Fruit fly (Drosophila melanogaster) whole organism, embryonic: ENCODE data around the gene CG5892.

ENCODE experiments used
- Adf1 ChIP-seq: fragments of 200-800 bp; sonication (Bioruptor generic); IDR thresholded peaks from 2 replicates; pipeline ENCODE4 v1.3.6; 2022; ENCODE audit warnings: missing biosample characterization, missing genetic modification characterization
- Atf-2 ChIP-seq: fragments of 200-800 bp; sonication (Bioruptor generic); optimal IDR thresholded peaks from 2 replicates; lab custom pipeline; 2016; ENCODE audit warnings: missing biosample characterization, missing genetic modification characterization
- Bdp1 ChIP-seq: fragments of 200-800 bp; sonication (Bioruptor generic); optimal IDR thresholded peaks from 3 replicates; lab custom pipeline; 2016; ENCODE audit warnings: missing biosample characterization, missing genetic modification characterization
- CG1024 ChIP-seq: fragments of 200-800 bp; sonication (Bioruptor generic); IDR thresholded peaks from 2 replicates; pipeline ENCODE4 v1.3.6; 2022; ENCODE audit warnings: missing biosample characterization, missing genetic modification characterization
- CG10267 ChIP-seq: fragments of 200-800 bp; sonication (Bioruptor generic); optimal IDR thresholded peaks from 2 replicates; lab custom pipeline; 2018; ENCODE audit warnings: missing biosample characterization, mild to moderate bottlenecking, missing genetic modification characterization, moderate library complexity
- CG10321 ChIP-seq: fragments of 200-800 bp; sonication (Bioruptor generic); IDR thresholded peaks from 2 replicates; pipeline ENCODE4 v1.3.6; 2022; ENCODE audit warnings: missing biosample characterization, missing genetic modification characterization
- CG12391 ChIP-seq: fragments of 200-800 bp; sonication (Bioruptor generic); optimal IDR thresholded peaks from 3 replicates; lab custom pipeline; 2018; ENCODE audit warnings: missing biosample characterization, mild to moderate bottlenecking, missing genetic modification characterization, moderate library complexity
- CG12942 ChIP-seq: fragments of 200-800 bp; sonication (Bioruptor generic); optimal IDR thresholded peaks from 3 replicates; lab custom pipeline; 2016; ENCODE audit warnings: missing biosample characterization, missing genetic modification characterization
- CG14667 ChIP-seq: fragments of 200-800 bp; sonication (Bioruptor generic); IDR thresholded peaks from 2 replicates; pipeline ENCODE4 v1.3.6; 2022; ENCODE audit warnings: missing biosample characterization, missing genetic modification characterization
- CG17328 ChIP-seq: fragments of 200-800 bp; sonication (Bioruptor generic); IDR thresholded peaks from 2 replicates; pipeline ENCODE4 v1.3.6; 2022; ENCODE audit warnings: missing biosample characterization, missing genetic modification characterization
- CG2120 ChIP-seq: fragments of 200-800 bp; sonication (Bioruptor generic); optimal IDR thresholded peaks from 3 replicates; lab custom pipeline; 2016; ENCODE audit warnings: missing biosample characterization, missing genetic modification characterization
- CG2678 ChIP-seq: fragments of 200-800 bp; sonication (Bioruptor generic); optimal IDR thresholded peaks from 3 replicates; lab custom pipeline; 2019; ENCODE audit warnings: missing biosample characterization, mild to moderate bottlenecking, missing genetic modification characterization, moderate library complexity
- CG31365 ChIP-seq: fragments of 200-800 bp; sonication (Bioruptor generic); optimal IDR thresholded peaks from 2 replicates; lab custom pipeline; 2018; ENCODE audit warnings: missing biosample characterization, mild to moderate bottlenecking, missing genetic modification characterization
- CG3163 ChIP-seq: fragments of 200-800 bp; sonication (Bioruptor generic); optimal IDR thresholded peaks from 3 replicates; lab custom pipeline; 2016; ENCODE audit warnings: missing biosample characterization, missing genetic modification characterization
- CG34224 ChIP-seq: fragments of 200-800 bp; sonication (Bioruptor generic); IDR thresholded peaks from 3 replicates; pipeline ENCODE4 v1.3.6; 2022; ENCODE audit warnings: missing biosample characterization, missing genetic modification characterization; ENCODE audit not compliant: partially characterized antibody
- CG4424 ChIP-seq: fragments of 200-800 bp; sonication (Bioruptor generic); optimal IDR thresholded peaks from 3 replicates; lab custom pipeline; 2016; ENCODE audit warnings: missing biosample characterization, missing genetic modification characterization
- CG4730 ChIP-seq: fragments of 200-800 bp; sonication (Bioruptor generic); IDR thresholded peaks from 2 replicates; pipeline ENCODE4 v1.3.6; 2022; ENCODE audit warnings: missing biosample characterization, missing genetic modification characterization
- CG8765 ChIP-seq: fragments of 200-800 bp; sonication (Bioruptor generic); IDR thresholded peaks from 2 replicates; pipeline ENCODE4 v1.3.6; 2022; ENCODE audit warnings: missing biosample characterization, missing genetic modification characterization
- CG8924 ChIP-seq: fragments of 200-800 bp; optimal IDR thresholded peaks from 3 replicates; lab custom pipeline; 2019; ENCODE audit warnings: missing biosample characterization, mild to moderate bottlenecking, missing genetic modification characterization, moderate library complexity
- CrebB ChIP-seq: fragments of 200-800 bp; sonication (Bioruptor generic); optimal IDR thresholded peaks from 3 replicates; lab custom pipeline; 2018; ENCODE audit warnings: missing biosample characterization, mild to moderate bottlenecking, missing genetic modification characterization
- Dip2 ChIP-seq: fragments of 200-800 bp; sonication (Bioruptor generic); IDR thresholded peaks from 2 replicates; pipeline ENCODE4 v1.3.6; 2022; ENCODE audit warnings: missing biosample characterization, missing genetic modification characterization
- Fer1 ChIP-seq: fragments of 200-800 bp; sonication (Bioruptor generic); optimal IDR thresholded peaks from 2 replicates; lab custom pipeline; 2017; ENCODE audit warnings: missing biosample characterization, mild to moderate bottlenecking, missing genetic modification characterization
- Fer2 ChIP-seq: fragments of 200-800 bp; sonication (Bioruptor generic); optimal IDR thresholded peaks from 2 replicates; lab custom pipeline; 2018; ENCODE audit warnings: missing biosample characterization, mild to moderate bottlenecking, missing genetic modification characterization, moderate library complexity
- HLHmδ ChIP-seq: fragments of 200-800 bp; sonication (Bioruptor generic); optimal IDR thresholded peaks from 2 replicates; lab custom pipeline; 2018; ENCODE audit warnings: missing biosample characterization, mild to moderate bottlenecking, missing genetic modification characterization, moderate library complexity
- Hmx ChIP-seq: fragments of 200-800 bp; sonication (Bioruptor generic); optimal IDR thresholded peaks from 2 replicates; lab custom pipeline; 2016; ENCODE audit warnings: missing biosample characterization, missing genetic modification characterization
- Hr51 ChIP-seq, 2 experiments: fragments of 200-800 bp; sonication (Bioruptor generic); optimal IDR thresholded peaks; 2 replicates in 1 of 2; 3 replicates in 1 of 2; lab custom pipeline; 2016 to 2018; ENCODE audit warnings: missing biosample characterization in 2 of 2, missing genetic modification characterization in 2 of 2, mild to moderate bottlenecking in 1 of 2, moderate library complexity in 1 of 2
- Hr78 ChIP-seq, 2 experiments: fragments of 200-800 bp in 1 of 2; fragments of >200 bp in 1 of 2; sonication (Bioruptor generic) in 1 of 2; optimal IDR thresholded peaks; 2 replicates each; lab custom pipeline; 2017 to 2019; ENCODE audit warnings: missing biosample characterization in 2 of 2, missing genetic modification characterization in 2 of 2, mild to moderate bottlenecking in 1 of 2, moderate library complexity in 1 of 2
- Max ChIP-seq: fragments of 200-800 bp; sonication (Bioruptor generic); optimal IDR thresholded peaks from 2 replicates; lab custom pipeline; 2016; ENCODE audit warnings: missing biosample characterization, mild to moderate bottlenecking, missing genetic modification characterization
- Myb ChIP-seq: fragments of 200-800 bp; sonication (Bioruptor generic); optimal IDR thresholded peaks from 2 replicates; lab custom pipeline; 2016; ENCODE audit warnings: missing biosample characterization, missing genetic modification characterization
- NK7.1 ChIP-seq: fragments of 200-800 bp; sonication (Bioruptor generic); optimal IDR thresholded peaks from 3 replicates; lab custom pipeline; 2016; ENCODE audit warnings: missing biosample characterization, missing genetic modification characterization
- Oli ChIP-seq: fragments of 200-800 bp; sonication (Bioruptor generic); optimal IDR thresholded peaks from 2 replicates; lab custom pipeline; 2018; ENCODE audit warnings: missing biosample characterization, mild to moderate bottlenecking, missing genetic modification characterization, moderate library complexity
- Rx ChIP-seq: fragments of 200-800 bp; sonication (Bioruptor generic); IDR thresholded peaks from 2 replicates; pipeline ENCODE4 v1.3.6; 2022; ENCODE audit warnings: missing biosample characterization, missing genetic modification characterization
- Scr ChIP-seq: fragments of 200-800 bp; sonication (Bioruptor generic); IDR thresholded peaks from 2 replicates; pipeline ENCODE4 v1.3.6; 2022; ENCODE audit warnings: missing biosample characterization, missing genetic modification characterization; ENCODE audit not compliant: partially characterized antibody
- bsh ChIP-seq, 2 experiments: fragments of 200-800 bp; sonication (Bioruptor generic); optimal IDR thresholded peaks; 2 replicates each; lab custom pipeline; 2017 to 2018; ENCODE audit warnings: mild to moderate bottlenecking in 2 of 2, missing biosample characterization in 2 of 2, missing genetic modification characterization in 2 of 2, moderate library complexity in 1 of 2
- cato ChIP-seq: fragments of 200-800 bp; sonication (Bioruptor generic); optimal IDR thresholded peaks from 2 replicates; lab custom pipeline; 2016; ENCODE audit warnings: missing biosample characterization, missing genetic modification characterization, borderline replicate concordance
- chm ChIP-seq: fragments of 200-800 bp; sonication (Bioruptor generic); IDR thresholded peaks from 2 replicates; pipeline ENCODE4 v1.3.6; 2022; ENCODE audit warnings: missing biosample characterization, missing genetic modification characterization
- croc ChIP-seq: fragments of 200-800 bp; sonication (Bioruptor generic); conservative IDR thresholded peaks from 3 replicates; pipeline ENCODE4 v1.3.6; 2022; ENCODE audit warnings: missing biosample characterization, missing genetic modification characterization
- da ChIP-seq: fragments of 200-800 bp; sonication (Bioruptor generic); optimal IDR thresholded peaks from 2 replicates; lab custom pipeline; 2016; ENCODE audit warnings: missing biosample characterization, missing genetic modification characterization
- danr ChIP-seq: fragments of 200-800 bp; sonication (Bioruptor generic); IDR thresholded peaks from 2 replicates; pipeline ENCODE4 v1.3.6; 2022; ENCODE audit warnings: missing biosample characterization, missing genetic modification characterization
- dimm ChIP-seq: fragments of 200-800 bp; sonication (Bioruptor generic); IDR thresholded peaks from 2 replicates; pipeline ENCODE4 v1.3.6; 2022; ENCODE audit warnings: missing biosample characterization, missing genetic modification characterization
- ftz-f1 ChIP-seq: fragments of 200-800 bp; sonication (Bioruptor generic); optimal IDR thresholded peaks from 2 replicates; lab custom pipeline; 2016; ENCODE audit warnings: missing biosample characterization, missing genetic modification characterization
- gcm2 ChIP-seq: fragments of 200-800 bp; sonication (Bioruptor generic); optimal IDR thresholded peaks from 2 replicates; lab custom pipeline; 2016; ENCODE audit warnings: missing biosample characterization, missing genetic modification characterization
- hb ChIP-seq: fragments of 200-800 bp; sonication (Bioruptor generic); IDR thresholded peaks from 3 replicates; pipeline ENCODE4 v1.3.6; 2022; ENCODE audit warnings: missing biosample characterization, missing genetic modification characterization; ENCODE audit not compliant: partially characterized antibody
- her ChIP-seq: fragments of 200-800 bp; sonication (Bioruptor generic); optimal IDR thresholded peaks from 2 replicates; lab custom pipeline; 2016; ENCODE audit warnings: missing biosample characterization, missing genetic modification characterization
- luna ChIP-seq: fragments of 200-800 bp; sonication (Bioruptor generic); optimal IDR thresholded peaks from 2 replicates; lab custom pipeline; 2016; ENCODE audit warnings: missing biosample characterization, missing genetic modification characterization
- nau ChIP-seq: fragments of 200-800 bp; sonication (Bioruptor generic); optimal IDR thresholded peaks from 3 replicates; lab custom pipeline; 2017; ENCODE audit warnings: missing biosample characterization, mild to moderate bottlenecking, missing genetic modification characterization, missing genetic modification reagents
- odd ChIP-seq: fragments of 200-800 bp; sonication (Bioruptor generic); optimal IDR thresholded peaks from 2 replicates; lab custom pipeline; 2017; ENCODE audit warnings: missing biosample characterization, mild to moderate bottlenecking, missing genetic modification characterization
- otp ChIP-seq: fragments of 200-800 bp; sonication (Bioruptor generic); IDR thresholded peaks from 3 replicates; pipeline ENCODE4, ENCODE4 v1.3.6; 2022; ENCODE audit warnings: missing biosample characterization, missing genetic modification characterization
- phol ChIP-seq: fragments of 200-800 bp; sonication (Bioruptor generic); optimal IDR thresholded peaks from 3 replicates; lab custom pipeline; 2018; ENCODE audit warnings: missing biosample characterization, mild to moderate bottlenecking, missing genetic modification characterization, moderate library complexity
- tna ChIP-seq: fragments of 200-800 bp; sonication (Bioruptor generic); IDR thresholded peaks from 2 replicates; pipeline ENCODE4 v1.3.6; 2022; ENCODE audit warnings: missing biosample characterization, missing genetic modification characterization; ENCODE audit not compliant: partially characterized antibody
- tup ChIP-seq: fragments of 200-800 bp; sonication (Bioruptor generic); optimal IDR thresholded peaks from 2 replicates; lab custom pipeline; 2016; ENCODE audit warnings: missing biosample characterization, mild to moderate bottlenecking, missing genetic modification characterization, moderate library complexity

The CG5892 gene

dm6 chr3R:21206327-21206728, 36.1 kb upstream of the CG5892 start (continued):
- TF ChIP-seq CG34224 (no peak), NK7.1 (GFP tag; lab: Kevin White, UChicago) (no peak), croc (no peak), hb (GFP tag; lab: Robert Waterston, UW) (no peak), CG4730 (GFP tag; lab: Robert Waterston, UW) (no peak), CG12391 (peak; percentile 65), HLHmδ (GFP tag; lab: Kevin White, UChicago) (no peak), Myb (GFP tag; lab: Kevin White, UChicago) (no peak), CG2678 (tag; lab: Kevin White, UChicago) (peak; percentile 44), Fer2 (no peak), odd (peak; percentile 30), cato (GFP tag; lab: Kevin White, UChicago) (peak; percentile 1), bsh (GFP tag; optimal IDR thresholded peaks at IDR 0.05; lab: Kevin White, UChicago) (peak in 1 of 2 experiments; percentile 53), CG8924 (tag; lab: Kevin White, UChicago) (peak; percentile 50), CG2120 (GFP tag; lab: Kevin White, UChicago) (no peak), dimm (GFP tag; lab: Robert Waterston, UW) (no peak), CG10321 (GFP tag; lab: Robert Waterston, UW) (no peak), Atf-2 (GFP tag; lab: Kevin White, UChicago) (no peak), CG10267 (tag; lab: Kevin White, UChicago) (peak; percentile 30), Hmx (GFP tag; lab: Kevin White, UChicago) (no peak), Hr78 (GFP tag; optimal IDR thresholded peaks at IDR 0.05; lab: Kevin White, UChicago) (peak in 1 of 2 experiments; percentile 56), Fer1 (GFP tag; lab: Kevin White, UChicago) (no peak), CG17328 (GFP tag; lab: Robert Waterston, UW) (peak; percentile 15; the same call in 1 of the 2 replicates), nau (GFP tag; lab: Kevin White, UChicago) (no peak), tna (no peak), danr (GFP tag; lab: Robert Waterston, UW) (no peak), Bdp1 (GFP tag; lab: Kevin White, UChicago) (no peak), CG4424 (GFP tag; lab: Kevin White, UChicago) (peak; percentile 30), CG8765 (GFP tag; lab: Robert Waterston, UW) (no peak), luna (GFP tag; lab: Kevin White, UChicago) (no peak), CG3163 (GFP tag; lab: Kevin White, UChicago) (peak; percentile 52), tup (GFP tag; lab: Kevin White, UChicago) (no peak), Max (no peak), Oli (tag; lab: Kevin White, UChicago) (peak; percentile 51), Scr (GFP tag; lab: Robert Waterston, UW) (no peak), her (GFP tag; lab: Kevin White, UChicago) (no peak), phol (tag; lab: Kevin White, UChicago) (peak; percentile 50), Rx (GFP tag; lab: Robert Waterston, UW) (no peak), CG12942 (GFP tag; lab: Kevin White, UChicago) (no peak), Adf1 (GFP tag; lab: Robert Waterston, UW) (no peak), CG14667 (GFP tag; lab: Robert Waterston, UW) (no peak), gcm2 (no peak), CG31365 (no peak), CG1024 (GFP tag; lab: Robert Waterston, UW) (no peak), Dip2 (GFP tag; lab: Robert Waterston, UW) (no peak), ftz-f1 (GFP tag; lab: Kevin White, UChicago) (no peak), chm (GFP tag; lab: Robert Waterston, UW) (no peak), CrebB (tag; lab: Kevin White, UChicago) (no peak), da (GFP tag; lab: Kevin White, UChicago) (no peak), Hr51 (GFP tag; optimal IDR thresholded peaks at IDR 0.05; lab: Kevin White, UChicago) (peak in 1 of 2 experiments; percentile 50), otp (GFP tag; lab: Robert Waterston, UW) (0 out of 3 replicates have a peak, but pooled peaks have one; percentile 7)
